Worm (Caenorhabditis elegans): ENCODE data around the gene C39B10.7.

The C39B10.7 gene

DNA sequence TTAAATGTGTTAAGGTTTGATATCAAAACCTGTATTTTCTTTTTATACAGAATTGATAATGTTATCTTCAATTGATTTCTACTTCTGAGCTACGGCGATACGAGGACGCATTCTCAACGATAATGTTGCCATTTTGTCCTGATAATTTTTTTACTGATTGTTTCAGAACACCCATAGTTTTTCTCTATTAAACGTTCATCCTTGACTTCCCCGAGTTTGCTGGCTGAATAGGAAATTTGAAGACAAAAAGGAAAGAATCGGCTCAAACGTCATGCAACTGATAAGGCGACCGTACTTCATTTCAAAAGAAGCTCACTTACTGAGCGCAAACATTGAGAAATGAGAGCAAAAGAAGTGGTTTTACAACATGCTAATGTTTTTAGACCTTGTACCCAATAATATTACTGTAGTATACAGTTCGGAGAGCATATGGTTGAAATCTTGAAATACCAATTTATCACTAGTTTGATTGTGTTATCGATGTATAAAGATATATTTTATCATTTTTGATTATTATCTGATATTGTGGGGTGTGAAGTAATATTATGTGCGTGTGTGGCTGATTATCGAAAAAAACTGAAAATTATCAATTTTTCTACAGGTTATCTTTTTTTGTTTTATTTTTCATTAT is 2.5 kb downstream of the C39B10.7 start (continued):
- TF ChIP-seq snpc-4 (tag; optimal IDR thresholded peaks at IDR 0.05) (no peak), jun-1 (tag; optimal IDR thresholded peaks at IDR 0.05) (no peak)

DNA sequence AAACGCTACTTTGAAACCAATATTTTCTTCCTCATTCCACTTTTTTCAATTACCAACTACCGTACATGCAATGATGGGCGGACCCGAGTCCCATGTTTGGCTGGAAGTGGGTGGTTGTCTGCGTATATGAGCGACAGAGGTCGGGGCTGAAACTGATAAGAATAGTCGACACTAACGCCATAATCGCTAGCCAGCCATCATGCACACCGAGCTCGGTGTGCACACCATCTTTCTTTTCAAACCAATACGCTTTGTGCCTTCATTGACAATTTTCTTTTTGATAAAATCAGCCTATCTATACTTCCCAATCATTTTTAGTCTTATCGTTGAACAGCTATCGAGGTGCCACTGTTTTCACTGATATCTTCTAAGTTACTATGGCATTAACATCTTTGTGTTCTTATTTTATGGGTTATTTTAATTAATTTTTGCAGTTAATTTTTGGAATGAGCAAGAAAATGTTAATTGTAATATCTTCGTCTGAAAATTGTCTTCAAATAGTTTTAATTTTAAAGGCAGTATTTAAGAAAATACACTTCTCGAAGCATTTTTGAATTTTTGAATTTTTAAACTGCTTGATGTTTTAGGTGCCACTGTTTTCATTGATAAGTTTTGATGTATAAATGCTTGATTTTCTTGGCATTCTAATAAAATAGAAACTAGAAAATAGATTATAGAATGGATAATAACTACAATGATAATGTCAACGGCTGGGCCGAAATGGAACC is 4.1 kb downstream of the C39B10.7 start, which contains the start of gene elt-2:
TSS of gene elt-2 (plus strand) at position 678 of the 728 bp plus-strand sequence.
- no peak for TF ChIP-seq ces-1 (GFP tag; optimal IDR thresholded peaks at IDR 0.05)
- TF ChIP-seq T20F7.1 (GFP tag; optimal IDR thresholded peaks at IDR 0.05), result peak; percentile 2
- no peak for TF ChIP-seq dpl-1 (GFP tag; optimal IDR thresholded peaks at IDR 0.05)
- no peak for TF ChIP-seq spr-1 (tag; optimal IDR thresholded peaks at IDR 0.05)
- TF ChIP-seq ceh-28 (tag; optimal IDR thresholded peaks at IDR 0.05), result no peak
- peak; percentile 20 for TF ChIP-seq mep-1 (tag; optimal IDR thresholded peaks at IDR 0.05)
- peak; percentile 31 for TF ChIP-seq nhr-10 (tag; optimal IDR thresholded peaks at IDR 0.05)
- no peak for TF ChIP-seq zfp-3 (GFP tag; conservative IDR thresholded peaks at IDR 0.05)
- peak; percentile 15 for TF ChIP-seq mxl-3 (GFP tag; optimal IDR thresholded peaks at IDR 0.05)
- TF ChIP-seq fkh-10 (GFP tag; optimal IDR thresholded peaks at IDR 0.05), result no peak
- peak in 1 of 2 experiments; percentile 93 for TF ChIP-seq unc-62 (GFP tag; optimal IDR thresholded peaks at IDR 0.05 in 1 of 2)
- TF ChIP-seq unc-62 (tag; optimal IDR thresholded peaks at IDR 0.05), result no peak
- TF ChIP-seq hlh-11 (tag; optimal IDR thresholded peaks at IDR 0.05), result peak; percentile 92
- TF ChIP-seq nhr-41 (GFP tag; IDR thresholded peaks at IDR 0.05), result peak; percentile 83
- TF ChIP-seq T26A8.4 (GFP tag; IDR thresholded peaks at IDR 0.05), result no peak
- TF ChIP-seq mdl-1 (tag; optimal IDR thresholded peaks at IDR 0.05), result peak in 1 of 2 experiments; percentile 10
- TF ChIP-seq tra-1 (GFP tag; IDR thresholded peaks at IDR 0.05), result peak; percentile 96
- peak; percentile 89 for TF ChIP-seq php-3 (GFP tag; IDR thresholded peaks at IDR 0.05)
- TF ChIP-seq R02D3.7 (tag; optimal IDR thresholded peaks at IDR 0.05), result no peak
- TF ChIP-seq ceh-20 (GFP tag; IDR thresholded peaks at IDR 0.05), result 0 out of 2 replicates have a peak, but pooled peaks have one; percentile 46
- TF ChIP-seq mxl-2 (GFP tag; conservative IDR thresholded peaks at IDR 0.05), result 0 out of 2 replicates have a peak, but pooled peaks have one; percentile 20
- TF ChIP-seq zag-1 (tag; optimal IDR thresholded peaks at IDR 0.05), result no peak
- no peak for TF ChIP-seq egl-43 (GFP tag; IDR thresholded peaks at IDR 0.05)
- TF ChIP-seq zip-11 (GFP tag; IDR thresholded peaks at IDR 0.05), result no peak
- TF ChIP-seq aha-1 (tag), result no peak
- no peak for TF ChIP-seq lim-7 (GFP tag; IDR thresholded peaks at IDR 0.05)
- peak in 1 of 2 experiments; percentile 61 for TF ChIP-seq lsy-2 (tag; optimal IDR thresholded peaks at IDR 0.05)
- TF ChIP-seq nhr-102 (tag; optimal IDR thresholded peaks at IDR 0.05), result peak; percentile 74
- no peak for TF ChIP-seq hif-1 (tag; optimal IDR thresholded peaks at IDR 0.05)
- peak; percentile 93 for TF ChIP-seq nhr-28 (tag; optimal IDR thresholded peaks at IDR 0.05)
- TF ChIP-seq nhr-237 (tag; optimal IDR thresholded peaks at IDR 0.05), result no peak
- no peak for TF ChIP-seq mdt-29 (GFP tag; IDR thresholded peaks at IDR 0.05)
- TF ChIP-seq F26F4.8 (GFP tag; conservative IDR thresholded peaks at IDR 0.05), result no peak
- TF ChIP-seq arid-1 (GFP tag; conservative IDR thresholded peaks at IDR 0.05), result no peak
- no peak for TF ChIP-seq lin-29 (GFP tag; IDR thresholded peaks at IDR 0.05)
- TF ChIP-seq nhr-77 (tag; optimal IDR thresholded peaks at IDR 0.05), result peak; percentile 87
- TF ChIP-seq set-16 (GFP tag; IDR thresholded peaks at IDR 0.05), result no peak
- TF ChIP-seq attf-4 (tag; optimal IDR thresholded peaks at IDR 0.05), result no peak
- no peak for TF ChIP-seq aly-2 (tag; optimal IDR thresholded peaks at IDR 0.05)
- peak; percentile 52; the same call in 1 of the 2 replicates for TF ChIP-seq saeg-2 (GFP tag; IDR thresholded peaks at IDR 0.05)
- no peak for TF ChIP-seq ctbp-1 (GFP tag; IDR thresholded peaks at IDR 0.05)
- no peak for TF ChIP-seq vab-7 (GFP tag; IDR thresholded peaks at IDR 0.05)
- peak; percentile 51 for TF ChIP-seq jun-1 (tag; optimal IDR thresholded peaks at IDR 0.05)
- TF ChIP-seq pqm-1 (tag; optimal IDR thresholded peaks at IDR 0.05), result peak; percentile 95
- TF ChIP-seq nhr-42 (GFP tag; IDR thresholded peaks at IDR 0.05), result peak; percentile 56; the same call in 1 of the 2 replicates
- no peak for TF ChIP-seq madf-9 (GFP tag; conservative IDR thresholded peaks at IDR 0.05)
- no peak for TF ChIP-seq F49E8.2 (tag; optimal IDR thresholded peaks at IDR 0.05; ENCODE audit: borderline replicate concordance)
